Worm (Caenorhabditis elegans) whole organism, late embryonic: ENCODE data around the gene noa-1.
A peak's percentile ranks its signal among the peaks of the same experiment; 100 is the strongest.

Source experiments
- F13H6.1 ChIP-seq: sonication (generic microtip); optimal IDR thresholded peaks from 2 replicates; lab custom pipeline; 2016; ENCODE audit warnings: missing genetic modification characterization, missing compliant biosample characterization
- K09A11.1 ChIP-seq: sonication (generic microtip); optimal IDR thresholded peaks from 2 replicates; lab custom pipeline; 2017; ENCODE audit warnings: antibody characterized with exemption, mild to moderate bottlenecking, missing genetic modification characterization, missing compliant biosample characterization; ENCODE audit not compliant: insufficient read depth
- Y22D7AL.16 ChIP-seq: sonication (generic microtip); optimal IDR thresholded peaks from 2 replicates; lab custom pipeline; 2016; ENCODE audit warnings: missing genetic modification characterization, missing compliant biosample characterization
- ceh-14 ChIP-seq: sonication (generic microtip); optimal IDR thresholded peaks from 2 replicates; lab custom pipeline; 2016; ENCODE audit warnings: missing genotype, missing genetic modification characterization, missing compliant biosample characterization
- ceh-18 ChIP-seq: sonication (generic microtip); optimal IDR thresholded peaks from 2 replicates; lab custom pipeline; 2016; ENCODE audit warnings: missing genetic modification characterization, missing compliant biosample characterization
- ceh-2 ChIP-seq: sonication (generic microtip); optimal IDR thresholded peaks from 2 replicates; lab custom pipeline; 2016; ENCODE audit warnings: missing genotype, missing genetic modification characterization, missing compliant biosample characterization
- ceh-22 ChIP-seq: sonication (generic microtip); optimal IDR thresholded peaks from 2 replicates; lab custom pipeline; 2017; ENCODE audit warnings: missing biosample characterization, missing genetic modification characterization
- ceh-34 ChIP-seq: sonication (generic microtip); optimal IDR thresholded peaks from 2 replicates; lab custom pipeline; 2016; ENCODE audit warnings: mild to moderate bottlenecking, missing genetic modification characterization, missing compliant biosample characterization
- ceh-48 ChIP-seq: sonication (generic microtip); optimal IDR thresholded peaks from 2 replicates; lab custom pipeline; 2016; ENCODE audit warnings: missing genetic modification characterization, inconsistent platforms, missing compliant biosample characterization
- ceh-9 ChIP-seq: sonication (generic microtip); optimal IDR thresholded peaks from 2 replicates; lab custom pipeline; 2016; ENCODE audit warnings: mild to moderate bottlenecking, missing genetic modification characterization, inconsistent platforms, missing compliant biosample characterization
- che-1 ChIP-seq: sonication (generic microtip); optimal IDR thresholded peaks from 2 replicates; lab custom pipeline; 2016; ENCODE audit warnings: mild to moderate bottlenecking, missing genetic modification characterization, missing compliant biosample characterization
- dve-1 ChIP-seq: sonication (generic microtip); optimal IDR thresholded peaks from 2 replicates; lab custom pipeline; 2017; ENCODE audit warnings: antibody characterized with exemption, mild to moderate bottlenecking, missing genetic modification characterization, missing compliant biosample characterization
- elt-2 ChIP-seq: sonication (generic microtip); optimal IDR thresholded peaks from 2 replicates; lab custom pipeline; 2016; ENCODE audit warnings: missing genetic modification reagents, missing genetic modification characterization, missing compliant biosample characterization
- ets-4 ChIP-seq: sonication (generic microtip); optimal IDR thresholded peaks from 2 replicates; lab custom pipeline; 2016; ENCODE audit warnings: missing genetic modification characterization, missing compliant biosample characterization
- fax-1 ChIP-seq: sonication (generic microtip); optimal IDR thresholded peaks from 2 replicates; lab custom pipeline; 2016; ENCODE audit warnings: missing genotype, missing genetic modification characterization, missing compliant biosample characterization
- gmeb-2 ChIP-seq: sonication (generic microtip); optimal IDR thresholded peaks from 2 replicates; lab custom pipeline; 2016; ENCODE audit warnings: missing genetic modification characterization, inconsistent platforms, missing compliant biosample characterization
- hlh-30 ChIP-seq: sonication (generic microtip); optimal IDR thresholded peaks from 2 replicates; lab custom pipeline; 2017; ENCODE audit warnings: antibody characterized with exemption, missing genetic modification characterization, missing compliant biosample characterization; ENCODE audit not compliant: insufficient read depth
- hlh-6 ChIP-seq: sonication (generic microtip); optimal IDR thresholded peaks from 2 replicates; lab custom pipeline; 2016; ENCODE audit warnings: missing genotype, missing genetic modification characterization, missing compliant biosample characterization
- hlh-8 ChIP-seq: sonication (generic microtip); optimal IDR thresholded peaks from 2 replicates; lab custom pipeline; 2016; ENCODE audit warnings: missing genotype, missing genetic modification characterization, missing compliant biosample characterization
- lin-11 ChIP-seq: fragments of 200-800 bp; sonication (Bioruptor generic); optimal IDR thresholded peaks from 2 replicates; lab custom pipeline; 2018; ENCODE audit warnings: mild to moderate bottlenecking, missing genetic modification characterization, missing compliant biosample characterization
- mec-3 ChIP-seq: sonication (generic microtip); optimal IDR thresholded peaks from 2 replicates; lab custom pipeline; 2016; ENCODE audit warnings: borderline replicate concordance, missing genetic modification characterization, missing compliant biosample characterization
- nhr-11 ChIP-seq: fragments of 150-350 bp; optimal IDR thresholded peaks from 2 replicates; lab custom pipeline; 2014; ENCODE audit warnings: missing biosample characterization, missing genetic modification characterization
- nhr-232 ChIP-seq: sonication (generic microtip); optimal IDR thresholded peaks from 2 replicates; lab custom pipeline; 2016; ENCODE audit warnings: missing genetic modification characterization, missing compliant biosample characterization
- pag-3 ChIP-seq: sonication (generic microtip); optimal IDR thresholded peaks from 2 replicates; lab custom pipeline; 2016; ENCODE audit warnings: missing compliant biosample characterization, missing genetic modification characterization, borderline replicate concordance
- pat-9 ChIP-seq: fragments of 200-800 bp; sonication (Bioruptor generic); optimal IDR thresholded peaks from 2 replicates; lab custom pipeline; 2018; ENCODE audit warnings: mild to moderate bottlenecking, missing genetic modification characterization, moderate library complexity, missing compliant biosample characterization
- pax-1 ChIP-seq: fragments of 150-350 bp; optimal IDR thresholded peaks from 2 replicates; lab custom pipeline; 2014; ENCODE audit warnings: missing biosample characterization, missing genetic modification characterization
- pha-2 ChIP-seq: sonication (generic microtip); optimal IDR thresholded peaks from 2 replicates; lab custom pipeline; 2017; ENCODE audit warnings: mild to moderate bottlenecking, missing genetic modification characterization, missing compliant biosample characterization
- pha-4 ChIP-seq: fragments of 150-350 bp; optimal IDR thresholded peaks from 2 replicates; lab custom pipeline; 2018; ENCODE audit warnings: missing biosample characterization, missing genetic modification reagents, missing genetic modification characterization
- ref-2 ChIP-seq: sonication (generic microtip); optimal IDR thresholded peaks from 2 replicates; lab custom pipeline; 2016; ENCODE audit warnings: missing genetic modification characterization, missing compliant biosample characterization
- sdc-2 ChIP-seq: sonication (generic microtip); optimal IDR thresholded peaks from 2 replicates; lab custom pipeline; 2016; ENCODE audit warnings: missing genotype, missing genetic modification characterization, missing compliant biosample characterization
- sox-2 ChIP-seq: fragments of 200-800 bp; sonication (Bioruptor generic); IDR thresholded peaks from 2 replicates; pipeline ENCODE4 v1.3.6; 2022; ENCODE audit warnings: missing genetic modification reagents, missing genetic modification characterization, missing compliant biosample characterization
- sox-4 ChIP-seq: sonication (generic microtip); optimal IDR thresholded peaks from 2 replicates; lab custom pipeline; 2017; ENCODE audit warnings: mild to moderate bottlenecking, missing genetic modification characterization, inconsistent platforms, missing compliant biosample characterization
- syd-9 ChIP-seq: sonication (generic microtip); optimal IDR thresholded peaks from 2 replicates; lab custom pipeline; 2016; ENCODE audit warnings: mild to moderate bottlenecking, missing genetic modification characterization, moderate library complexity, missing compliant biosample characterization
- tbx-2 ChIP-seq: sonication (generic microtip); optimal IDR thresholded peaks from 2 replicates; lab custom pipeline; 2016; ENCODE audit warnings: missing genetic modification characterization, missing compliant biosample characterization
- ttx-3 ChIP-seq: sonication (generic microtip); optimal IDR thresholded peaks from 2 replicates; lab custom pipeline; 2016; ENCODE audit warnings: missing genetic modification reagents, missing genetic modification characterization, missing compliant biosample characterization
- unc-42 ChIP-seq: sonication (generic microtip); optimal IDR thresholded peaks from 2 replicates; lab custom pipeline; 2016; ENCODE audit warnings: missing genotype, missing genetic modification characterization, missing compliant biosample characterization
- zip-5 ChIP-seq: sonication (generic microtip); optimal IDR thresholded peaks from 2 replicates; lab custom pipeline; 2016; ENCODE audit warnings: missing genetic modification characterization, missing compliant biosample characterization
- ztf-16 ChIP-seq: sonication (generic microtip); optimal IDR thresholded peaks from 2 replicates; lab custom pipeline; 2017; ENCODE audit warnings: missing genetic modification characterization, missing compliant biosample characterization

noa-1 gene

ce11 chrII:13574395-13574794 lies 33.5 kb upstream of the noa-1 start:
- TF ChIP-seq gmeb-2 (tag; lab: Kevin White, UChicago), result no peak
- TF ChIP-seq fax-1 (tag; lab: Kevin White, UChicago), result no peak
- no peak for TF ChIP-seq ref-2 (tag; lab: Kevin White, UChicago)
- no peak for TF ChIP-seq ceh-18 (tag; lab: Kevin White, UChicago)
- no peak for TF ChIP-seq pat-9 (tag; lab: Kevin White, UChicago)
- TF ChIP-seq ceh-14, result no peak
- TF ChIP-seq ceh-2 (tag; lab: Kevin White, UChicago), result no peak
- no peak for TF ChIP-seq pha-2
- no peak for TF ChIP-seq syd-9
- TF ChIP-seq sox-2 (GFP tag; lab: Robert Waterston, UW), result no peak
- no peak for TF ChIP-seq hlh-8 (tag; lab: Kevin White, UChicago)
- TF ChIP-seq lin-11, result no peak
- TF ChIP-seq pag-3 (tag; lab: Kevin White, UChicago), result no peak
- no peak for TF ChIP-seq sdc-2
- no peak for TF ChIP-seq ceh-22 (tag; lab: Kevin White, UChicago)
- TF ChIP-seq elt-2 (tag; lab: Kevin White, UChicago), result no peak
- TF ChIP-seq F13H6.1 (tag; lab: Kevin White, UChicago), result no peak
- no peak for TF ChIP-seq ztf-16
- no peak for TF ChIP-seq ets-4
- no peak for TF ChIP-seq K09A11.1 (tag; lab: Kevin White, UChicago)
- TF ChIP-seq, all 69 proteins: peak for 0

ce11 chrII:13567871-13568270 lies 27.0 kb upstream of the noa-1 start, which contains the start of gene Y48E1B.3:
Gene Y48E1B.3 (minus strand): TSS chrII:13567971.
- TF ChIP-seq pax-1 (no peak), ztf-16 (no peak), hlh-6 (no peak), nhr-11 (tag; lab: Kevin White, UChicago) (no peak), gmeb-2 (tag; lab: Kevin White, UChicago) (no peak), che-1 (tag; lab: Kevin White, UChicago) (no peak), hlh-30 (tag; lab: Kevin White, UChicago) (no peak), nhr-232 (no peak), tbx-2 (no peak), fax-1 (tag; lab: Kevin White, UChicago) (no peak), lin-11 (no peak)

- no peak for TF ChIP-seq dve-1 (tag; lab: Kevin White, UChicago)
- no peak for TF ChIP-seq gmeb-2 (tag; lab: Kevin White, UChicago)
- TF ChIP-seq sox-4 (tag; lab: Kevin White, UChicago), result no peak
- TF ChIP-seq mec-3 (tag; lab: Kevin White, UChicago), result peak; percentile 80
- TF ChIP-seq ttx-3 (tag; lab: Kevin White, UChicago), result no peak
- no peak for TF ChIP-seq ceh-9 (tag; lab: Kevin White, UChicago)
- TF ChIP-seq ceh-48 (tag; lab: Kevin White, UChicago), result no peak
- no peak for TF ChIP-seq pha-4 (tag; lab: Kevin White, UChicago)
These were observed 19.7 kb upstream of the noa-1 start for ce11 chrII:13560553-13560952.

- TF ChIP-seq ceh-18 (tag; lab: Kevin White, UChicago) (no peak), pha-2 (no peak), unc-42 (no peak), ceh-34 (tag; lab: Kevin White, UChicago) (no peak), ets-4 (no peak), ceh-22 (tag; lab: Kevin White, UChicago) (no peak), zip-5 (no peak), ceh-9 (tag; lab: Kevin White, UChicago) (no peak), Y22D7AL.16 (tag; lab: Kevin White, UChicago) (no peak)
These were observed 6.7 kb upstream of the noa-1 start, which contains the start of gene ddl-2 for ce11 chrII:13547545-13547944. Gene ddl-2 (minus strand): TSS chrII:13547645.
